Worm (Caenorhabditis elegans): ENCODE measurements around the gene B0513.4.

The B0513.4 gene

DNA sequence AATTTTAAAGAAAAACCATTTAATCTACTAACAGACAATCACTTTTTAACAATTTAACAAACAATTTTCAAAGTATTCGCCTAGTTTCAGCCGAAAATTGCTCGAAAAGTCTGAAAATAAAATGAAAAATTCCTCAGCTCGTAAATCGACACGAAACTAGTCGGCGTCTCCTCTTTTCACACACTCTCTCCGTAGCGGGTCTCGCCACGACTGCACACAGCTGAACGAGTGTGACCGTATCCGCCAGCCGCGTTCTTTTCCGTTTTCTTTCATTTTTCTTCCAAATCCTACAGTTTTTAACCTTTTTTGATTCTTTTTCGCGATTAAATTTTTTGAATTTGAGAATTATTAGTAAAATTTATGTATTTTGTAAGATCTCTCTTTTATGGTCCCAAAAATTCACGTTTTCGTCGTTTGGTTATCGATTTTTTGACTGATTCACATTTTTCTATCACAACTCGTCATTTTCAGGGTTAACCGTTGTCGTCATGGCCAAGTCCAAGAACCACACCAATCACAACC is 1.9 kb downstream of the B0513.4 start, which contains the start of gene rpl-29 (continued):
- TF ChIP-seq jun-1 (tag; optimal IDR thresholded peaks at IDR 0.05) = peak; percentile 82
- peak; percentile 59 for TF ChIP-seq unc-130 (tag; optimal IDR thresholded peaks at IDR 0.05)
- no peak for TF ChIP-seq Y116A8C.19 (tag; optimal IDR thresholded peaks at IDR 0.05; ENCODE audit: borderline replicate concordance)
- peak; percentile 96 for TF ChIP-seq nhr-71 (tag; optimal IDR thresholded peaks at IDR 0.05)
- peak; percentile 61 for TF ChIP-seq pax-3 (tag; optimal IDR thresholded peaks at IDR 0.05)
- peak; percentile 83 for TF ChIP-seq lin-13 (GFP tag; optimal IDR thresholded peaks at IDR 0.05)
- peak; percentile 79 for TF ChIP-seq snpc-4 (tag; optimal IDR thresholded peaks at IDR 0.05)
- TF ChIP-seq nhr-84 (tag; optimal IDR thresholded peaks at IDR 0.05) = no peak
- peak; percentile 88 for TF ChIP-seq fos-1 (tag; optimal IDR thresholded peaks at IDR 0.05)
- TF ChIP-seq lin-39 (tag; optimal IDR thresholded peaks at IDR 0.05) = peak; percentile 79
- TF ChIP-seq ceh-90 (tag; optimal IDR thresholded peaks at IDR 0.05) = peak; percentile 52
- peak; percentile 74 for TF ChIP-seq hpl-2 (GFP tag; optimal IDR thresholded peaks at IDR 0.05)
- TF ChIP-seq vab-15 (tag; optimal IDR thresholded peaks at IDR 0.05) = peak; percentile 58
- no peak for TF ChIP-seq efl-3 (GFP tag; optimal IDR thresholded peaks at IDR 0.05)
- TF ChIP-seq ceh-88 (GFP tag; IDR thresholded peaks at IDR 0.05) = peak; percentile 76
- peak; percentile 87 for TF ChIP-seq dsc-1 (tag; optimal IDR thresholded peaks at IDR 0.05)
- TF ChIP-seq isw-1 (GFP tag; IDR thresholded peaks at IDR 0.05) = peak; percentile 95
- TF ChIP-seq mab-9 (GFP tag; IDR thresholded peaks at IDR 0.05) = peak; percentile 79
- TF ChIP-seq pqm-1 (tag; optimal IDR thresholded peaks at IDR 0.05) = no peak
- peak; percentile 91 for TF ChIP-seq nhr-90 (tag; optimal IDR thresholded peaks at IDR 0.05; ENCODE audit: poor library complexity)
- peak; percentile 63 for TF ChIP-seq nhr-11 (tag; optimal IDR thresholded peaks at IDR 0.05)
- TF ChIP-seq aly-2 (tag; optimal IDR thresholded peaks at IDR 0.05) = peak; percentile 85
- no peak for TF ChIP-seq ces-1 (GFP tag; optimal IDR thresholded peaks at IDR 0.05)
- TF ChIP-seq ceh-63 (GFP tag; optimal IDR thresholded peaks at IDR 0.05) = no peak
- TF ChIP-seq mef-2 (tag; optimal IDR thresholded peaks at IDR 0.05) = no peak
- TF ChIP-seq dpl-1 (GFP tag; optimal IDR thresholded peaks at IDR 0.05) = peak; percentile 74 to 82 (median 81)
- TF ChIP-seq F16B12.6 (tag; optimal IDR thresholded peaks at IDR 0.05) = peak; percentile 18
- TF ChIP-seq lin-14 (GFP tag; optimal IDR thresholded peaks at IDR 0.05) = peak; percentile 90
- peak; percentile 89 to 94 for TF ChIP-seq efl-1 (optimal IDR thresholded peaks at IDR 0.05)
- TF ChIP-seq efl-1 (GFP tag; optimal IDR thresholded peaks at IDR 0.05 in 1 of 2) = peak; percentile 78 to 98
- no peak for TF ChIP-seq lir-3 (tag; optimal IDR thresholded peaks at IDR 0.05; ENCODE audit: poor library complexity)
- peak in 1 of 2 experiments; percentile 85 for TF ChIP-seq mdl-1 (tag; optimal IDR thresholded peaks at IDR 0.05)

DNA sequence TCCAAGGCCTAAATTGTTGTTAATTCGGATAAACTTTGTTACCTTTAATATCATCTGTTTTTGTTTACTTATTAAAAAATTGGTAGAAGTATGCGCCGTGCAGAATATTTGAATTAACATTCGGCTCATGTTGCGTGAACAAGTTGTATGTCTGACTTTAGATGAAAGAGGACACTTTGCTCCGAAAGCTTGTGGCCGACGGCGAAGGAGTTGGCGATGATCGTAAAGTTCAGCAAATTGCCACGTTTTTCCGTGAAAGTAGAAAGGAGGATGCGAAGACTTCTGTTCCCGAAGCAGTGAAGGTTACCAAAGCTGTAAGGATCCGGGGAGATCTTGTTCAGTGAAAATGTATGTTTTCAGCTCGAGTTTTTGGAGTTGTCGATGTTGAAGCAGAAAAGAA is 2.6 kb downstream of the B0513.4 start, which contains the start of gene thoc-7:
TSS of gene thoc-7 (plus strand) at position 162 of the 400 bp plus-strand sequence.
- TF ChIP-seq lsy-2 (tag; optimal IDR thresholded peaks at IDR 0.05) (peak in 1 of 2 experiments; percentile 36), hpl-2 (GFP tag; optimal IDR thresholded peaks at IDR 0.05) (no peak), mep-1 (tag; optimal IDR thresholded peaks at IDR 0.05) (no peak), grh-1 (GFP tag; IDR thresholded peaks at IDR 0.05) (0 out of 2 replicates have a peak, but pooled peaks have one; percentile 9), nhr-85 (tag) (peak; percentile 62), lin-14 (GFP tag; optimal IDR thresholded peaks at IDR 0.05) (no peak), rnt-1 (tag; optimal IDR thresholded peaks at IDR 0.05) (no peak), nhr-71 (tag; optimal IDR thresholded peaks at IDR 0.05) (peak; percentile 16), snu-23 (GFP tag; optimal IDR thresholded peaks at IDR 0.05) (no peak)

DNA sequence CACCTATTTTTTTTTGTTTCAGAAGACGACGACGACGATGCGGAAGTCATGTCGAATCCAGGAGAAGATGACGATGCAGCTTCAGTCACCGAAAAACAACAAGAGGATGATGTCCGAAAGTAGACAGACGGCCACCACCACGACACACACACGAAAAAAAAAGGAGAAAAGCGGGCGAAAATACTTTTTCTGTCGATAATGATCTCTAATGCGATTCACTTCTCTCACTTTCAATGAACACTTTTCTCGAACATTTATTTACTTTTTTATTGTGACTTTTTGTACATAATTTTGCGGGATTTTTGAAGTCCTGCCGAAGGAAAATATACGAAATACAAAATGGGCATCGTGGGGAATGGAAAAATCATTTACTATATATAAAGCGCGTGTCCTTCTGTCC is 4.0 kb downstream of the B0513.4 start:
- TF ChIP-seq aha-1 (tag; optimal IDR thresholded peaks at IDR 0.05) (no peak), aly-2 (tag; optimal IDR thresholded peaks at IDR 0.05) (no peak), lsy-2 (tag; optimal IDR thresholded peaks at IDR 0.05) (no peak), elt-2 (tag; optimal IDR thresholded peaks at IDR 0.05) (no peak), blmp-1 (tag; optimal IDR thresholded peaks at IDR 0.05) (peak; percentile 88), fkh-10 (GFP tag; optimal IDR thresholded peaks at IDR 0.05) (no peak)
